Worm (Caenorhabditis elegans): Measurements from ENCODE around the gene ssp-34.

DNA sequence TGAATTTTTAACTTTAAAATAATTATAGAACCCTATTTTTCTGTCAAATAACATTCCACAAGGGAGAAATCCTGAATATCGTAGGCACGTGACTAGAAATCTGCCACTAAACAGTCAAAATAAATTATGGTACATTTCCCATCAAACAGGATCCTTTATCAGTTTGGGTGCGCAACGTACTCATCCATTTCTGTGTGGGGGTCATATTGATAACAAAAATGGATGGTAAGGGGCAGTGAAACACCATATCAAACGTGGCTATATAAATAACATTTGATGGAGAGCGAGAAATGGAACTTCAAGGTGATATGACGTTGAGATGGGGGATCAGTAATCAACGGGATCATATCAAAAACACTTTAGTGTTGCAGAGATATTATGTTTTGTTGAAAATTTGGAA is 45.7 kb upstream of the ssp-34 start:
- TF ChIP-seq him-1 (tag; optimal IDR thresholded peaks at IDR 0.05) (no peak), W03F9.2 (tag; optimal IDR thresholded peaks at IDR 0.05) (no peak), dao-5 (tag; optimal IDR thresholded peaks at IDR 0.05) (no peak)
